Worm (Caenorhabditis elegans) whole organism, L1 larva: ENCODE data around the gene C16C8.7.

ENCODE experiments used
- Y116A8C.19 ChIP-seq: sonication (generic microtip); optimal IDR thresholded peaks from 2 replicates; lab custom pipeline; 2016; ENCODE audit warnings: missing compliant biosample characterization, missing genetic modification characterization, borderline replicate concordance
- ama-1 ChIP-seq: fragments of 150-350 bp; optimal IDR thresholded peaks from 2 replicates; lab custom pipeline; 2014
- blmp-1 ChIP-seq: fragments of 150-350 bp; optimal IDR thresholded peaks from 2 replicates; lab custom pipeline; 2014; ENCODE audit warnings: missing biosample characterization, missing genetic modification characterization
- ceh-63 ChIP-seq: fragments of 200-800 bp; sonication (Bioruptor generic); optimal IDR thresholded peaks from 2 replicates; lab custom pipeline; 2018; ENCODE audit warnings: mild to moderate bottlenecking, missing genetic modification characterization, missing compliant biosample characterization
- ceh-82 ChIP-seq, 3 experiments: fragments of 150-350 bp in 1 of 3; sonication (generic microtip) in 2 of 3; optimal IDR thresholded peaks; 2 replicates each; lab custom pipeline; 2014 to 2017; ENCODE audit warnings: missing biosample characterization in 3 of 3, missing genetic modification characterization in 3 of 3
- ces-1 ChIP-seq: fragments of 150-350 bp; optimal IDR thresholded peaks from 2 replicates; lab custom pipeline; 2014; ENCODE audit warnings: missing biosample characterization, missing genetic modification reagents, missing genetic modification characterization
- dpl-1 ChIP-seq, 3 experiments: fragments of 150-350 bp in 2 of 3; sonication (generic microtip) in 1 of 3; optimal IDR thresholded peaks; 2 replicates each; lab custom pipeline; 2014 to 2017; ENCODE audit warnings: missing biosample characterization in 3 of 3, missing genetic modification characterization in 3 of 3, missing genetic modification reagents in 3 of 3
- efl-1 ChIP-seq, 4 experiments: fragments of 150-350 bp; optimal IDR thresholded peaks in 3 of 4; peaks in 1 of 4; 1 replicate in 1 of 4; 2 replicates in 3 of 4; lab custom pipeline; 2014; ENCODE audit warnings: missing biosample characterization in 2 of 4, missing genetic modification characterization in 2 of 4, missing genetic modification reagents in 2 of 4
- efl-3 ChIP-seq: fragments of 200-800 bp; sonication (Bioruptor generic); optimal IDR thresholded peaks from 2 replicates; lab custom pipeline; 2018; ENCODE audit warnings: mild to moderate bottlenecking, missing genetic modification characterization, missing compliant biosample characterization
- elt-3 ChIP-seq, 6 experiments: fragments of 150-350 bp in 1 of 6; sonication (generic microtip); optimal IDR thresholded peaks; 2 replicates each; lab custom pipeline; 2017 to 2018; ENCODE audit warnings: missing biosample characterization in 6 of 6, missing genetic modification characterization in 6 of 6, inconsistent platforms in 1 of 6
- ets-5 ChIP-seq: fragments of 200-800 bp; sonication (Bioruptor generic); IDR thresholded peaks from 2 replicates; pipeline ENCODE4 v1.3.6; 2022; ENCODE audit warnings: missing genetic modification characterization, missing compliant biosample characterization
- fkh-10 ChIP-seq: sonication (generic microtip); optimal IDR thresholded peaks from 2 replicates; lab custom pipeline; 2017; ENCODE audit warnings: missing biosample characterization, missing genetic modification reagents, missing genetic modification characterization
- fkh-8 ChIP-seq: sonication (generic microtip); optimal IDR thresholded peaks from 2 replicates; lab custom pipeline; 2016; ENCODE audit warnings: mild to moderate bottlenecking, missing genetic modification characterization, missing compliant biosample characterization
- grh-1 ChIP-seq: fragments of 200-800 bp; sonication (Bioruptor generic); IDR thresholded peaks from 2 replicates; pipeline ENCODE4 v1.3.6; 2022; ENCODE audit warnings: missing genetic modification reagents, missing genetic modification characterization, missing compliant biosample characterization
- irx-1 ChIP-seq: sonication (generic microtip); optimal IDR thresholded peaks from 2 replicates; lab custom pipeline; 2016; ENCODE audit warnings: missing genetic modification characterization, missing compliant biosample characterization
- isw-1 ChIP-seq: fragments of 200-800 bp; sonication (Bioruptor generic); IDR thresholded peaks from 2 replicates; pipeline ENCODE4 v1.3.6; 2022; ENCODE audit warnings: missing genetic modification characterization, missing compliant biosample characterization
- lin-13 ChIP-seq: fragments of 150-350 bp; optimal IDR thresholded peaks from 2 replicates; lab custom pipeline; 2014; ENCODE audit warnings: missing biosample characterization, missing genetic modification reagents, missing genetic modification characterization
- lin-14 ChIP-seq: fragments of 200-800 bp; sonication (Bioruptor generic); optimal IDR thresholded peaks from 2 replicates; lab custom pipeline; 2018; ENCODE audit warnings: mild to moderate bottlenecking, missing genetic modification characterization, moderate library complexity, missing compliant biosample characterization
- lin-15B ChIP-seq: fragments of 150-350 bp; sonication (generic microtip); optimal IDR thresholded peaks from 3 replicates; lab custom pipeline; 2014; ENCODE audit warnings: missing biosample characterization, missing genetic modification characterization
- lin-35 ChIP-seq, 2 experiments: fragments of 150-350 bp; optimal IDR thresholded peaks; 2 replicates each; lab custom pipeline; 2014; ENCODE audit warnings: missing biosample characterization in 2 of 2, missing genetic modification characterization in 2 of 2, missing genetic modification reagents in 2 of 2
- lsy-2 ChIP-seq, 2 experiments: fragments of 150-350 bp; optimal IDR thresholded peaks; 2 replicates each; lab custom pipeline; 2014; ENCODE audit warnings: missing biosample characterization in 2 of 2, missing genetic modification characterization in 2 of 2
- mab-9 ChIP-seq: fragments of 200-800 bp; sonication (Bioruptor generic); IDR thresholded peaks from 2 replicates; pipeline ENCODE4 v1.3.6; 2022; ENCODE audit warnings: missing genetic modification reagents, missing genetic modification characterization, missing compliant biosample characterization
- mdl-1 ChIP-seq, 2 experiments: fragments of 150-350 bp; optimal IDR thresholded peaks; 2 replicates each; lab custom pipeline; 2014 to 2017; ENCODE audit warnings: missing biosample characterization in 2 of 2, missing genetic modification characterization in 2 of 2, inconsistent platforms in 1 of 2
- mef-2 ChIP-seq: fragments of 150-350 bp; optimal IDR thresholded peaks from 2 replicates; lab custom pipeline; 2014; ENCODE audit warnings: missing biosample characterization, missing genetic modification characterization
- mep-1 ChIP-seq: fragments of 150-350 bp; optimal IDR thresholded peaks from 2 replicates; lab custom pipeline; 2014; ENCODE audit warnings: missing biosample characterization, missing genetic modification characterization
- nhr-11 ChIP-seq: fragments of 150-350 bp; optimal IDR thresholded peaks from 2 replicates; lab custom pipeline; 2014; ENCODE audit warnings: missing biosample characterization, missing genetic modification characterization
- nhr-19 ChIP-seq: fragments of 200-800 bp; sonication (Bioruptor generic); conservative IDR thresholded peaks from 2 replicates; pipeline ENCODE4 v1.3.6; 2022; ENCODE audit warnings: missing genetic modification characterization, missing compliant biosample characterization
- nhr-237 ChIP-seq: fragments of 150-350 bp; optimal IDR thresholded peaks from 2 replicates; lab custom pipeline; 2014; ENCODE audit warnings: missing biosample characterization, missing genetic modification characterization
- nhr-47 ChIP-seq: sonication (generic microtip); optimal IDR thresholded peaks from 2 replicates; lab custom pipeline; 2016; ENCODE audit warnings: mild to moderate bottlenecking, missing genetic modification characterization, moderate library complexity, missing compliant biosample characterization
- nhr-71 ChIP-seq: sonication (generic microtip); optimal IDR thresholded peaks from 2 replicates; lab custom pipeline; 2016; ENCODE audit warnings: mild to moderate bottlenecking, missing genetic modification characterization, moderate library complexity, missing compliant biosample characterization
- nhr-77 ChIP-seq: fragments of 150-350 bp; optimal IDR thresholded peaks from 2 replicates; lab custom pipeline; 2014; ENCODE audit warnings: missing biosample characterization, missing genetic modification characterization
- nhr-84 ChIP-seq: sonication (generic microtip); optimal IDR thresholded peaks from 2 replicates; lab custom pipeline; 2017; ENCODE audit warnings: missing biosample characterization, missing genetic modification characterization
- pag-3 ChIP-seq: sonication (generic microtip); optimal IDR thresholded peaks from 2 replicates; lab custom pipeline; 2017; ENCODE audit warnings: missing genetic modification characterization, mild to moderate bottlenecking, missing compliant biosample characterization, antibody characterized with exemption, borderline replicate concordance; ENCODE audit not compliant: insufficient read depth
- snpc-4 ChIP-seq: fragments of 150-350 bp; optimal IDR thresholded peaks from 2 replicates; lab custom pipeline; 2014; ENCODE audit warnings: missing biosample characterization, missing genetic modification characterization
- sox-4 ChIP-seq: sonication (generic microtip); optimal IDR thresholded peaks from 2 replicates; lab custom pipeline; 2016; ENCODE audit warnings: missing genetic modification characterization, missing compliant biosample characterization
- swsn-7 ChIP-seq: sonication (generic microtip); optimal IDR thresholded peaks from 2 replicates; lab custom pipeline; 2016; ENCODE audit warnings: missing genetic modification characterization, missing compliant biosample characterization
- unc-130 ChIP-seq: fragments of 150-350 bp; optimal IDR thresholded peaks from 2 replicates; lab custom pipeline; 2017; ENCODE audit warnings: missing biosample characterization, missing genetic modification characterization, inconsistent platforms
- unc-86 ChIP-seq: sonication (generic microtip); optimal IDR thresholded peaks from 2 replicates; lab custom pipeline; 2016; ENCODE audit warnings: missing genetic modification characterization, missing compliant biosample characterization
- xbp-1 ChIP-seq: sonication (generic microtip); optimal IDR thresholded peaks from 2 replicates; lab custom pipeline; 2016; ENCODE audit warnings: missing genetic modification characterization, missing compliant biosample characterization
- ztf-4 ChIP-seq: fragments of 150-350 bp; optimal IDR thresholded peaks from 2 replicates; lab custom pipeline; 2014; ENCODE audit warnings: missing biosample characterization, missing genetic modification characterization

The C16C8.7 gene

DNA sequence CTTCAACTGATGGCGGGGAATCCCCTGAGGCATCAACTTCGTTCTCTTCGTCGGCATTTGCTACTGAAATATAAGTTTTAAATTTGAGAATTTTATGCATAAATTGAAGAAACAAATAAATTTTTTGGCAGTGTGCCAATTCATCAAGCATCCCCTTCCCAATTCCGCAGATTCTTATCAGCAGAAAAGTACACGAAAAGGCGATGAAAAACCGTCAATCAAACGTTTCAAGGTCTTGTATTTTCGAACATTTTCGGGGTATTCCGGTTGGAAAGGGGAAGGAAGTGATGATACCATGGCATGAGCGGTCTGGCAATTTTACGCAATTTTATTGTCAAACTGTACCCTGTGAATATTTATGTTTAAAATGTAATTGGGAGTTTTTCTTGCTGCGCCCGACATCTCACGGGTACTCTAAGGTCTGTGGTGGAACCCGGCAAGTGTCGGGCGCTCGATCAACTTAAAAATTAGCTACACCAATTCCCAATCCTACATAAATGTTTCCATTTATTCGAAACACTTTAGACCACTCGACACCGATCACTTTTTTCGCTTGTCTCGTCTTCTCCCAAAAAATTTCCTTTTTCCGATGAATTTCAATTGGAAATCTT is 24.9 kb downstream of the C16C8.7 start:
- TF ChIP-seq lin-14 (peak; percentile 37), ceh-63 (GFP tag; lab: Kevin White, UChicago) (no peak), snpc-4 (tag; lab: Kevin White, UChicago) (peak; percentile 75)
- TF ChIP-seq, all 84 proteins: peak for 2

ce11 chrII:3429400-3429799 is 30.5 kb downstream of the C16C8.7 start, which contains the start of gene C16C8.18:
Gene C16C8.18 (plus strand): TSS chrII:3429700.
- TF ChIP-seq unc-86 (tag; lab: Kevin White, UChicago), result no peak
- TF ChIP-seq Y116A8C.19, result no peak
- TF ChIP-seq sox-4 (tag; lab: Kevin White, UChicago), result no peak
- TF ChIP-seq nhr-11 (tag; lab: Kevin White, UChicago), result no peak
- no peak for TF ChIP-seq mef-2 (tag; lab: Kevin White, UChicago)
- no peak for TF ChIP-seq lin-15B (tag; lab: Kevin White, UChicago)
- TF ChIP-seq grh-1, result no peak
- no peak for TF ChIP-seq xbp-1 (tag; lab: Kevin White, UChicago)
- TF ChIP-seq lin-14, result no peak
- no peak for TF ChIP-seq lin-13 (GFP tag; lab: Kevin White, UChicago)
- TF ChIP-seq elt-3 (tag; optimal IDR thresholded peaks at IDR 0.05; lab: Kevin White, UChicago), result no peak
- no peak for TF ChIP-seq blmp-1 (tag; lab: Kevin White, UChicago)

DNA sequence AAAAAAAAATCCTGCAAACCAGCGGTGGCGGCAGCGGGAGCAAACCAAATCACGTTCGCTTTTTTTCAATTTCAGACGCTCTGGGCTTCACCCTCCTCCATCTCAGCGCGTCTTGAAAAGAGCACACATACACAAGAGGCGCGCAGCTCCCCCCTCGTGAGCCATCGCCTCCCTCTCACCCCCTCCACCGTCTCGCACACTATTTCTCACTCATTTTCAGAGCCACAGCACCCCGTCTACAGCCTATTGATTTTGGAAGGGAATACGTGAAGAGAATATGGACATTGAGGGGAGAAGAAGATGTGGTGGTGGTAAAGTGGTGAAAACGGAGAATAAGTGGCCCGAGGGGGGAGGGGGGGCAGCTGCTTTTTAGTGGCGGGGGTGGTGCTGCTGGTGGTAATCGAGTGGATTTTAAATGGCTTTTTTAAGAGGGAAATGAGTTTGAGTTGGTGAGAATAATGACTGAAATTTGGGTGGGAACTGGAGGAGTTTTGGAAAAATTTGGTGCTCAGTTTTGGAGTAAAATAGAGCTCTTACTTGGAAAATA is 31.7 kb downstream of the C16C8.7 start:
- TF ChIP-seq irx-1 (tag; lab: Kevin White, UChicago) (no peak), nhr-71 (tag; lab: Kevin White, UChicago) (peak; percentile 16), unc-86 (tag; lab: Kevin White, UChicago) (peak; percentile 32), ets-5 (GFP tag; lab: Robert Waterston, UW) (no peak), mab-9 (no peak), fkh-10 (GFP tag; lab: Kevin White, UChicago) (peak; percentile 48), mep-1 (tag; lab: Kevin White, UChicago) (peak; percentile 17), swsn-7 (tag; lab: Kevin White, UChicago) (peak; percentile 25), fkh-8 (peak; percentile 62), isw-1 (peak; percentile 47), mdl-1 (tag; optimal IDR thresholded peaks at IDR 0.05; lab: Kevin White, UChicago) (no peak), dpl-1 (GFP tag; optimal IDR thresholded peaks at IDR 0.05; lab: Kevin White, UChicago) (peak in 1 of 3 experiments; percentile 26), lin-35 (GFP tag; optimal IDR thresholded peaks at IDR 0.05; lab: Kevin White, UChicago) (peak in 1 of 2 experiments; percentile 9), efl-1 (optimal IDR thresholded peaks at IDR 0.05; lab: Kevin White, UChicago) (peak; percentile 17 to 38), efl-1 (GFP tag; optimal IDR thresholded peaks at IDR 0.05 in 1 of 2; lab: Kevin White, UChicago) (no peak), ceh-82 (tag; optimal IDR thresholded peaks at IDR 0.05; lab: Kevin White, UChicago) (peak in 1 of 3 experiments; percentile 46), lin-14 (peak; percentile 88), ztf-4 (no peak), unc-130 (no peak), efl-3 (GFP tag; lab: Kevin White, UChicago) (no peak), lsy-2 (tag; optimal IDR thresholded peaks at IDR 0.05; lab: Kevin White, UChicago) (peak in 1 of 2 experiments; percentile 39), ceh-63 (GFP tag; lab: Kevin White, UChicago) (no peak), ces-1 (peak; percentile 49), nhr-47 (tag; lab: Kevin White, UChicago) (peak; percentile 48)
- TF ChIP-seq, all 84 proteins: peak for 15

DNA sequence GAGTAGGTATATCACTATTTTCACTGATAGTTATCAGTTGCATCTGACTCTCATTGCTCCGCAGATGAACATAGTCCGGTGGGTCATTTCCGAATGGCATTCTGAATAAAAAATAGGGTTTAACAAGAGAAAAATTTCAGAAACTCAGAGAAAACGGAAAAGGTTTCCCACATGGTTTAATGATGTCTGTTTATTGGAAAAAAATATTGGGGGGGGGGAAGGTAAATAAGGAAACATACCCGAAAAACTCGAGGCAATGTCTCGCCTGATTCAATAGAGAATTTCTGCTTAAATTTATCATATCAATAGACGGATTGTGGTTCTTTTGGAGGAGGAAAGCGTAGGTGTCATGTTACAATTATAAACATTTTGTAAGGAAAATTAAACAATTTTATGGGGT is 34.5 kb downstream of the C16C8.7 start, which contains the start of gene nep-11:
TSS of gene nep-11 (minus strand) at position 101 of the 400 bp plus-strand sequence.
- TF ChIP-seq nhr-19 (GFP tag; lab: Robert Waterston, UW) (no peak), lin-14 (no peak), ama-1 (lab: Kevin White, UChicago) (no peak), dpl-1 (GFP tag; optimal IDR thresholded peaks at IDR 0.05; lab: Kevin White, UChicago) (no peak), sox-4 (tag; lab: Kevin White, UChicago) (no peak), nhr-84 (tag; lab: Kevin White, UChicago) (no peak), nhr-77 (tag; lab: Kevin White, UChicago) (no peak), pag-3 (tag; lab: Kevin White, UChicago) (no peak), isw-1 (no peak), nhr-237 (tag; lab: Kevin White, UChicago) (no peak)
